Worm (Caenorhabditis elegans) whole organism, midembryonic: ENCODE results near the gene C54E4.1.

Experiments
- cog-1 ChIP-seq: sonication (generic microtip); optimal IDR thresholded peaks from 2 replicates; lab custom pipeline; 2016; ENCODE audit warnings: missing genetic modification characterization, missing compliant biosample characterization
- flt-1 ChIP-seq: fragments of 200-800 bp; sonication (Bioruptor generic); IDR thresholded peaks from 2 replicates; pipeline ENCODE4 v1.3.6; 2022; ENCODE audit warnings: missing genetic modification characterization, missing compliant biosample characterization
- klf-2 ChIP-seq: fragments of 200-800 bp; sonication (Bioruptor generic); conservative IDR thresholded peaks from 2 replicates; pipeline ENCODE4 v1.3.6; 2022; ENCODE audit warnings: missing genetic modification reagents, missing genetic modification characterization, missing compliant biosample characterization
- med-1 ChIP-seq: sonication (generic microtip); optimal IDR thresholded peaks from 2 replicates; lab custom pipeline; 2017; ENCODE audit warnings: missing genetic modification characterization, mild to moderate bottlenecking, missing compliant biosample characterization, antibody characterized with exemption, missing genetic modification reagents; ENCODE audit not compliant: insufficient read depth
- ref-1 ChIP-seq: fragments of 200-800 bp; sonication (Bioruptor generic); conservative IDR thresholded peaks from 2 replicates; pipeline ENCODE4 v1.3.6; 2022; ENCODE audit warnings: missing genetic modification reagents, missing genetic modification characterization, missing compliant biosample characterization
- tab-1 ChIP-seq: fragments of 200-800 bp; sonication (Bioruptor generic); IDR thresholded peaks from 2 replicates; pipeline ENCODE4 v1.3.6; 2022; ENCODE audit warnings: missing genetic modification characterization, missing compliant biosample characterization
- ztf-23 ChIP-seq: fragments of 200-800 bp; sonication (Bioruptor generic); IDR thresholded peaks from 2 replicates; pipeline ENCODE4 v1.3.6; 2022; ENCODE audit warnings: missing genetic modification reagents, missing genetic modification characterization, missing compliant biosample characterization

DNA sequence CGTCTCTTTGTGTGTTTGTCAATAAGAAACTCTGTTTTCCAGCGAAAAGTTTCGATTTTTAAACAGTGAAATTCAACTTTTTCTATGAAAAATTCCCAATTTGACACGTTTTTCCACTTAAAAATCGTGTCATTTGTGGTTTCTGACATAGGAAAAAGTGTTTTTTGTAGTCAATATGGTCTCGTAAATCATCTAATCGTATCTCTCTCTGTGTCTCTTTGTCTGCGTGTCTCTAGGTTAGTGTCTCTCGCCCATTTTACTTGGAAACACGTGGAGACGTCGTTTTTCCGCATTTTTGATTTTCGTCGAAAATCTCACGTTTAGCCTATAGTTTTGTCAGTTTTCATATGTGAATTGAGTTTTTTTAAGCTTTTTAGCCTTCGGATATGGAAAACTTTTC lies 20.2 kb downstream of the C54E4.1 start:
- TF ChIP-seq flt-1 (GFP tag; lab: Robert Waterston, UW), result no peak
- TF ChIP-seq cog-1, result no peak
- no peak for TF ChIP-seq klf-2 (GFP tag; lab: Robert Waterston, UW)
- TF ChIP-seq ref-1 (GFP tag; lab: Robert Waterston, UW), result no peak
- no peak for TF ChIP-seq tab-1 (GFP tag; lab: Robert Waterston, UW)
- no peak for TF ChIP-seq med-1
- TF ChIP-seq ztf-23 (GFP tag; lab: Robert Waterston, UW), result no peak
